Worm (Caenorhabditis elegans): Measurements from ENCODE around the gene nhr-150.

DNA sequence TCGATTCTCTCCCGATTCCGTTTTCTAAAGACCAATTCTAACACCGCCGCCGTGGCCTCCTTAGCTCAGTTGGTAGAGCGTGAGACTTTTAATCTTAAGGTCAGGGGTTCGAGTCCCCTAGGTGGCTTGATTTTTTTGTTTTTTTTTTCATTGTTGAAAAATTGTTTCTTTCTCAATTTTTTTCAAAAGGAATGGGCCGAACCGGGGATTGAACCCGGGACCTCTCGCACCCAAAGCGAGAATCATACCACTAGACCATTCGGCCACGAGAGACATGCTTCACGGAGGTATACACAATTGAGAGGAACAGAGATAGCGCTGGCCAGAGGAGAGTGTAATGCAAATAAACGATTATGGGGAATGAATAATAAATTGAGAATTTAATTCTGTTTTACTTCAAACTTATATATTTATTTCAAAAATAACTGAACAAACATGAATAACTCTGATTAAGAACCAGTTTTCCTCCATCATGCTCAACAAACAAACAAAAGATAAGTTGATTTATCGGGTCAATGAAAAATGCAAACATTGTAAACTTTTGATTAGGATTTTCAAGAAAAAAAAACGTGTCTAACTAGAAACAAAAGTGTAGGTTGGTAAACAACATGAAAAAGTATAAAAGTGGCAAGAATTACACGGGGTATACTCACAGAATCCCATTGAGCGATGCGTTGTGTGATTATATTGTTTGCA lies 16.1 kb downstream of the nhr-150 start, which contains the start of gene pqn-71:
- TF ChIP-seq him-1 (tag; optimal IDR thresholded peaks at IDR 0.05) (peak; percentile 92), W03F9.2 (tag; optimal IDR thresholded peaks at IDR 0.05) (peak; percentile 71), dao-5 (tag; optimal IDR thresholded peaks at IDR 0.05) (peak; percentile 87)
